Fruit fly (Drosophila melanogaster) whole organism, prepupa: ENCODE results near the gene CG31191.

Experiments used
- Blimp-1 ChIP-seq: fragments of 200-800 bp; sonication (Bioruptor generic); optimal IDR thresholded peaks from 3 replicates; lab custom pipeline; 2017; ENCODE audit warnings: missing biosample characterization, missing genetic modification characterization, mild to moderate bottlenecking, moderate library complexity, missing genetic modification reagents
- CG10631 ChIP-seq: fragments of 200-800 bp; sonication (Bioruptor generic); optimal IDR thresholded peaks from 2 replicates; lab custom pipeline; 2016; ENCODE audit warnings: missing biosample characterization, missing genetic modification characterization
- CG10669 ChIP-seq: fragments of 200-800 bp; sonication (Bioruptor generic); optimal IDR thresholded peaks from 3 replicates; lab custom pipeline; 2018; ENCODE audit warnings: missing biosample characterization, mild to moderate bottlenecking, missing genetic modification characterization, moderate library complexity
- CG11294 ChIP-seq: fragments of 200-800 bp; sonication (Bioruptor generic); IDR thresholded peaks from 2 replicates; pipeline ENCODE4 v1.3.6; 2022; ENCODE audit warnings: missing biosample characterization, missing genetic modification characterization
- CG11762 ChIP-seq: fragments of 200-800 bp; sonication (Bioruptor generic); optimal IDR thresholded peaks from 3 replicates; lab custom pipeline; 2016; ENCODE audit warnings: missing biosample characterization, missing genetic modification characterization; ENCODE audit not compliant: insufficient read depth
- CG11902 ChIP-seq: fragments of 200-800 bp; sonication (Bioruptor generic); optimal IDR thresholded peaks from 3 replicates; lab custom pipeline; 2016; ENCODE audit warnings: missing biosample characterization, missing genetic modification characterization
- CG15336 ChIP-seq: fragments of 200-800 bp; sonication (Bioruptor generic); IDR thresholded peaks from 2 replicates; pipeline ENCODE4 v1.3.6; 2022; ENCODE audit warnings: missing biosample characterization, missing genetic modification characterization
- CG1621 ChIP-seq: fragments of 200-800 bp; sonication (Bioruptor generic); optimal IDR thresholded peaks from 3 replicates; lab custom pipeline; 2018; ENCODE audit warnings: missing biosample characterization, mild to moderate bottlenecking, missing genetic modification characterization
- CG16779 ChIP-seq: fragments of 200-800 bp; sonication (Bioruptor generic); optimal IDR thresholded peaks from 3 replicates; lab custom pipeline; 2017; ENCODE audit warnings: missing biosample characterization, mild to moderate bottlenecking, missing genetic modification characterization
- CG31627 ChIP-seq: fragments of 200-800 bp; sonication (Bioruptor generic); optimal IDR thresholded peaks from 3 replicates; lab custom pipeline; 2016; ENCODE audit warnings: missing biosample characterization, missing genetic modification characterization
- CG34406 ChIP-seq: fragments of 200-800 bp; sonication (Bioruptor generic); optimal IDR thresholded peaks from 3 replicates; lab custom pipeline; 2016; ENCODE audit warnings: missing biosample characterization, missing genetic modification characterization
- CG4318 ChIP-seq: fragments of 200-800 bp; sonication (Bioruptor generic); optimal IDR thresholded peaks from 3 replicates; lab custom pipeline; 2017; ENCODE audit warnings: missing biosample characterization, mild to moderate bottlenecking, missing genetic modification characterization
- CG6276 ChIP-seq: fragments of 200-800 bp; sonication (Bioruptor generic); optimal IDR thresholded peaks from 2 replicates; lab custom pipeline; 2017; ENCODE audit warnings: missing biosample characterization, mild to moderate bottlenecking, missing genetic modification characterization
- CG6792 ChIP-seq: fragments of 200-800 bp; sonication (Bioruptor generic); optimal IDR thresholded peaks from 3 replicates; lab custom pipeline; 2016; ENCODE audit warnings: missing biosample characterization, missing genetic modification characterization
- CG6808 ChIP-seq: fragments of 200-800 bp; sonication (Bioruptor generic); optimal IDR thresholded peaks from 3 replicates; lab custom pipeline; 2017; ENCODE audit warnings: missing biosample characterization, missing genetic modification characterization, mild to moderate bottlenecking, moderate library complexity, missing genetic modification reagents
- CG6854 ChIP-seq: fragments of 200-800 bp; sonication (Bioruptor generic); optimal IDR thresholded peaks from 2 replicates; lab custom pipeline; 2017; ENCODE audit warnings: missing biosample characterization, mild to moderate bottlenecking, missing genetic modification characterization
- CG7368 ChIP-seq: fragments of 200-800 bp; sonication (Bioruptor generic); optimal IDR thresholded peaks from 3 replicates; lab custom pipeline; 2016; ENCODE audit warnings: missing biosample characterization, missing genetic modification characterization
- CG8119 ChIP-seq: fragments of 200-800 bp; sonication (Bioruptor generic); IDR thresholded peaks from 3 replicates; pipeline ENCODE4 v1.3.6; 2022; ENCODE audit warnings: missing biosample characterization, missing genetic modification characterization
- CG8319 ChIP-seq: fragments of 200-800 bp; sonication (Bioruptor generic); optimal IDR thresholded peaks from 3 replicates; lab custom pipeline; 2016; ENCODE audit warnings: missing biosample characterization, missing genetic modification characterization
- CG9139 ChIP-seq: fragments of 200-800 bp; sonication (Bioruptor generic); optimal IDR thresholded peaks from 3 replicates; lab custom pipeline; 2017; ENCODE audit warnings: missing biosample characterization, mild to moderate bottlenecking, missing genetic modification characterization
- Eip75B ChIP-seq: fragments of 200-800 bp; sonication (Bioruptor generic); optimal IDR thresholded peaks from 3 replicates; lab custom pipeline; 2016; ENCODE audit warnings: missing biosample characterization, missing genetic modification characterization
- Eip78C ChIP-seq: fragments of 200-800 bp; sonication (Bioruptor generic); peaks from one replicate; lab custom pipeline; 2016; ENCODE audit warnings: missing biosample characterization, missing genetic modification characterization
- Ets21C ChIP-seq: fragments of 200-800 bp; sonication (Bioruptor generic); optimal IDR thresholded peaks from 3 replicates; lab custom pipeline; 2016; ENCODE audit warnings: missing biosample characterization, missing genetic modification characterization
- Ets96B ChIP-seq: fragments of 200-800 bp; optimal IDR thresholded peaks from 2 replicates; lab custom pipeline; 2019; ENCODE audit warnings: missing biosample characterization, mild to moderate bottlenecking, missing genetic modification characterization, moderate library complexity
- Gug ChIP-seq: fragments of 200-800 bp; sonication (Bioruptor generic); IDR thresholded peaks from 2 replicates; pipeline ENCODE4 v1.3.6; 2022; ENCODE audit warnings: missing biosample characterization, missing genetic modification characterization
- Hr38 ChIP-seq: sonication (Bioruptor generic); optimal IDR thresholded peaks from 2 replicates; lab custom pipeline; 2016; ENCODE audit warnings: missing biosample characterization, missing genetic modification characterization
- Hr39 ChIP-seq: fragments of 200-800 bp; sonication (Bioruptor generic); optimal IDR thresholded peaks from 2 replicates; lab custom pipeline; 2016; ENCODE audit warnings: missing biosample characterization, missing genetic modification characterization
- Hr4 ChIP-seq: fragments of 200-800 bp; sonication (Bioruptor generic); optimal IDR thresholded peaks from 3 replicates; lab custom pipeline; 2016; ENCODE audit warnings: missing biosample characterization, missing genetic modification characterization
- Lpt ChIP-seq: fragments of 200-800 bp; sonication (Bioruptor generic); optimal IDR thresholded peaks from 3 replicates; lab custom pipeline; 2016; ENCODE audit warnings: missing biosample characterization, missing genetic modification characterization
- Met ChIP-seq: fragments of 200-800 bp; sonication (Bioruptor generic); optimal IDR thresholded peaks from 3 replicates; lab custom pipeline; 2016; ENCODE audit warnings: missing biosample characterization, missing genetic modification characterization
- OdsH ChIP-seq: fragments of 200-800 bp; sonication (Bioruptor generic); optimal IDR thresholded peaks from 3 replicates; lab custom pipeline; 2016; ENCODE audit warnings: missing biosample characterization, missing genetic modification characterization
- Smox ChIP-seq: fragments of 200-800 bp; sonication (Bioruptor generic); optimal IDR thresholded peaks from 3 replicates; lab custom pipeline; 2016; ENCODE audit warnings: missing biosample characterization, missing genetic modification characterization
- Sox15 ChIP-seq: fragments of 200-800 bp; sonication (Bioruptor generic); optimal IDR thresholded peaks from 3 replicates; lab custom pipeline; 2016; ENCODE audit warnings: missing biosample characterization, missing genetic modification characterization
- acj6 ChIP-seq: fragments of 200-800 bp; sonication (Bioruptor generic); optimal IDR thresholded peaks from 3 replicates; lab custom pipeline; 2016; ENCODE audit warnings: missing biosample characterization, missing genetic modification characterization
- cyc ChIP-seq: fragments of 200-800 bp; sonication (Bioruptor generic); optimal IDR thresholded peaks from 3 replicates; lab custom pipeline; 2016; ENCODE audit warnings: missing biosample characterization, missing genetic modification characterization
- dac ChIP-seq: fragments of 200-800 bp; sonication (Bioruptor generic); optimal IDR thresholded peaks from 2 replicates; lab custom pipeline; 2017; ENCODE audit warnings: missing biosample characterization, mild to moderate bottlenecking, missing genetic modification characterization
- eg ChIP-seq: fragments of 200-800 bp; sonication (Bioruptor generic); IDR thresholded peaks from 3 replicates; pipeline ENCODE4 v1.3.6; 2022; ENCODE audit warnings: missing biosample characterization, missing genetic modification characterization
- fd59A ChIP-seq: fragments of 200-800 bp; sonication (Bioruptor generic); optimal IDR thresholded peaks from 2 replicates; lab custom pipeline; 2017; ENCODE audit warnings: missing biosample characterization, mild to moderate bottlenecking, missing genetic modification characterization, missing genetic modification reagents
- fd85E ChIP-seq: fragments of 200-800 bp; sonication (Bioruptor generic); optimal IDR thresholded peaks from 3 replicates; lab custom pipeline; 2016; ENCODE audit warnings: missing biosample characterization, missing genetic modification characterization
- fkh ChIP-seq: fragments of 200-800 bp; sonication (Bioruptor generic); optimal IDR thresholded peaks from 3 replicates; lab custom pipeline; 2017; ENCODE audit warnings: missing biosample characterization, mild to moderate bottlenecking, missing genetic modification characterization, moderate library complexity
- net ChIP-seq: fragments of 200-800 bp; sonication (Bioruptor generic); optimal IDR thresholded peaks from 3 replicates; lab custom pipeline; 2016; ENCODE audit warnings: missing biosample characterization, missing genetic modification characterization
- pdm3 ChIP-seq: fragments of 200-800 bp; sonication (Bioruptor generic); optimal IDR thresholded peaks from 3 replicates; lab custom pipeline; 2016; ENCODE audit warnings: missing biosample characterization, missing genetic modification characterization
- salr ChIP-seq, 2 experiments: fragments of 200-800 bp; sonication (Bioruptor generic); optimal IDR thresholded peaks; 3 replicates each; lab custom pipeline; 2016 to 2018; ENCODE audit warnings: missing biosample characterization in 2 of 2, missing genetic modification characterization in 2 of 2, mild to moderate bottlenecking in 1 of 2
- svp ChIP-seq: fragments of 200-800 bp; sonication (Bioruptor generic); peaks from one replicate; lab custom pipeline; 2016; ENCODE audit warnings: missing biosample characterization, missing genetic modification characterization

The CG31191 gene

DNA sequence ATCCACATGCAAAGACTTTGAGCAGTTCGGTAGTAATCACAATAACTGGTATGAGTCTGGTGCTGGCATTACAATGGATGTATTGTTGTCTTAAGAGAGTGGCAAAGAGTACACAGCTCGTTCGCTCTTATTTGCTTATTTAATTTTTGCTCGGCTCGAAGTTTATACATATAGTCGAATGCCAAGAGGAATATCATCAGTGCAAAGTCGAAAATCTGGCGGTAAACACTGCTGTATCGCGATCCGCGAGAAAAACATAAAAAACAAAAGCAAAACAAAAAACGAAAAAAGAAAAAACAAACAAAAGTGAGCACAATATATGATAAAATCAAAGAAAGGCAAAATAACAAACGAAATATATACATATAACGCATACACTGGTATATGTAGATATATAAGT lies 31.2 kb downstream of the CG31191 start, which contains the start of gene hdly (continued):
- TF ChIP-seq Ets21C (peak; percentile 42), acj6 (peak; percentile 62), fd59A (GFP tag; lab: Kevin White, UChicago) (peak; percentile 84), fkh (peak; percentile 86), Sox15 (GFP tag; lab: Kevin White, UChicago) (no peak), Ets96B (tag; lab: Kevin White, UChicago) (peak; percentile 98), net (GFP tag; lab: Kevin White, UChicago) (peak; percentile 99), CG8119 (GFP tag; lab: Robert Waterston, UW) (peak; percentile 99), cyc (GFP tag; lab: Kevin White, UChicago) (peak; percentile 68), CG11902 (GFP tag; lab: Kevin White, UChicago) (no peak), Hr39 (GFP tag; lab: Kevin White, UChicago) (peak; percentile 41), CG31627 (GFP tag; lab: Kevin White, UChicago) (peak; percentile 39), Smox (GFP tag; lab: Kevin White, UChicago) (peak; percentile 80), fd85E (peak; percentile 87), CG4318 (GFP tag; lab: Kevin White, UChicago) (peak; percentile 55), CG11762 (GFP tag; lab: Kevin White, UChicago) (peak; percentile 93), CG10669 (peak; percentile 98), Met (peak; percentile 86), CG6276 (peak; percentile 99), CG6792 (GFP tag; lab: Kevin White, UChicago) (peak; percentile 72), CG11294 (GFP tag; lab: Robert Waterston, UW) (peak; percentile 87; the same call in 1 of the 2 replicates), dac (GFP tag; lab: Kevin White, UChicago) (peak; percentile 92), Eip75B (peak; percentile 92), Lpt (GFP tag; lab: Kevin White, UChicago) (peak; percentile 97), CG7368 (GFP tag; lab: Kevin White, UChicago) (peak; percentile 94), pdm3 (GFP tag; lab: Kevin White, UChicago) (peak; percentile 93), CG6854 (GFP tag; lab: Kevin White, UChicago) (peak; percentile 99), Hr4 (GFP tag; lab: Kevin White, UChicago) (peak; percentile 92), CG1621 (tag; lab: Kevin White, UChicago) (peak; percentile 98), Gug (GFP tag; lab: Robert Waterston, UW) (peak; percentile 95), CG15336 (GFP tag; lab: Robert Waterston, UW) (peak; percentile 98), Blimp-1 (peak; percentile 88), OdsH (GFP tag; lab: Kevin White, UChicago) (peak; percentile 87), CG16779 (tag; lab: Kevin White, UChicago) (peak; percentile 99), CG9139 (GFP tag; lab: Kevin White, UChicago) (peak; percentile 99), CG10631 (peak; percentile 74), CG8319 (GFP tag; lab: Kevin White, UChicago) (peak; percentile 67), CG34406 (GFP tag; lab: Kevin White, UChicago) (peak; percentile 91), CG6808 (GFP tag; lab: Kevin White, UChicago) (peak; percentile 97), salr (GFP tag; optimal IDR thresholded peaks at IDR 0.05; lab: Kevin White, UChicago) (peak; percentile 96 to 97)

DNA sequence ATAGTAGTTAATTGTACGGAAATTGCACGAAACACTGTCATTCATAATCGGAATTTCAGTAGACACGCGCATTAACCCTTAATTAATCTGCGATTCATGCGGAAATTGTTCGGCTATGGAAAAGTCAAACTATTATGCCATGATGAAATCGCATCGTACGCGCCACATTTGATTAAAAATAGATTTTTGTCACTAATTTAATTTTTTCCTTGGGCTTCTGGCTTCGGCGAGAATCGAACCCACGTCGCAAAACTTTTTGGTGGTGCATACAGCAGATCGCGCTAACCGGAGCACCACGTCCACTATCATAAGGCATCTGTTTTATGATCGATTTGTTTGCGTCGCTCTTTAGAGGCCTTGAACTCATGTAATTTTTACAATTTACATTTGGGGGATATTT lies 32.6 kb downstream of the CG31191 start:
- no peak for TF ChIP-seq Sox15 (GFP tag; lab: Kevin White, UChicago)
- peak; percentile 44 for TF ChIP-seq Eip78C (GFP tag; lab: Kevin White, UChicago)
- no peak for TF ChIP-seq CG11902 (GFP tag; lab: Kevin White, UChicago)
- no peak for TF ChIP-seq Hr38
- peak; percentile 5 for TF ChIP-seq CG6854 (GFP tag; lab: Kevin White, UChicago)
- 0 out of 3 replicates have a peak, but pooled peaks have one; percentile 11 for TF ChIP-seq eg (GFP tag; lab: Robert Waterston, UW)
- peak; percentile 77 for TF ChIP-seq svp (GFP tag; lab: Kevin White, UChicago)
- TF ChIP-seq fkh, result no peak
- TF ChIP-seq, all 60 proteins: peak for 4
